Worm (Caenorhabditis elegans) whole organism, L3 larva: Measurements from ENCODE around the gene C08F8.9.

ENCODE experiments used
- lin-15B ChIP-seq: fragments of 150-350 bp; optimal IDR thresholded peaks from 2 replicates; lab custom pipeline; 2014; ENCODE audit warnings: missing biosample characterization, missing genetic modification characterization
- nhr-28 ChIP-seq: fragments of 150-350 bp; optimal IDR thresholded peaks from 2 replicates; lab custom pipeline; 2014; ENCODE audit warnings: missing biosample characterization, missing genetic modification characterization

- TF ChIP-seq lin-15B (tag; lab: Kevin White, UChicago), result no peak
- no peak for TF ChIP-seq nhr-28 (tag; lab: Kevin White, UChicago)
These were observed 47.1 kb downstream of the C08F8.9 start, which contains the start of gene ard-1 for ce11 chrIV:11131268-11131667.
